Worm (Caenorhabditis elegans) whole organism, late embryonic: ENCODE results near the gene odd-1.

Experiments
- C38D4.7 ChIP-seq: fragments of 200-800 bp; sonication (Bioruptor generic); optimal IDR thresholded peaks from 2 replicates; lab custom pipeline; 2018; ENCODE audit warnings: mild to moderate bottlenecking, missing genetic modification characterization, moderate library complexity, missing compliant biosample characterization
- K02D7.2 ChIP-seq: sonication (generic microtip); optimal IDR thresholded peaks from 2 replicates; lab custom pipeline; 2017; ENCODE audit warnings: mild to moderate bottlenecking, missing genetic modification characterization, missing compliant biosample characterization
- K09A11.1 ChIP-seq: sonication (generic microtip); optimal IDR thresholded peaks from 2 replicates; lab custom pipeline; 2017; ENCODE audit warnings: antibody characterized with exemption, mild to moderate bottlenecking, missing genetic modification characterization, missing compliant biosample characterization; ENCODE audit not compliant: insufficient read depth
- T23F11.4 ChIP-seq: fragments of 200-800 bp; sonication (Bioruptor generic); optimal IDR thresholded peaks from 2 replicates; lab custom pipeline; 2018; ENCODE audit warnings: mild to moderate bottlenecking, missing genetic modification characterization, missing compliant biosample characterization
- Y22D7AL.16 ChIP-seq: sonication (generic microtip); optimal IDR thresholded peaks from 2 replicates; lab custom pipeline; 2016; ENCODE audit warnings: missing genetic modification characterization, missing compliant biosample characterization
- ahr-1 ChIP-seq: sonication (generic microtip); optimal IDR thresholded peaks from 2 replicates; lab custom pipeline; 2016; ENCODE audit warnings: missing genetic modification characterization, missing compliant biosample characterization
- ama-1 ChIP-seq: fragments of 150-350 bp; optimal IDR thresholded peaks from 2 replicates; lab custom pipeline; 2014
- ceh-14 ChIP-seq: sonication (generic microtip); optimal IDR thresholded peaks from 2 replicates; lab custom pipeline; 2016; ENCODE audit warnings: missing genotype, missing genetic modification characterization, missing compliant biosample characterization
- ceh-18 ChIP-seq: sonication (generic microtip); optimal IDR thresholded peaks from 2 replicates; lab custom pipeline; 2016; ENCODE audit warnings: missing genetic modification characterization, missing compliant biosample characterization
- ceh-2 ChIP-seq: sonication (generic microtip); optimal IDR thresholded peaks from 2 replicates; lab custom pipeline; 2016; ENCODE audit warnings: missing genotype, missing genetic modification characterization, missing compliant biosample characterization
- ceh-24 ChIP-seq: sonication (generic microtip); optimal IDR thresholded peaks from 2 replicates; lab custom pipeline; 2016; ENCODE audit warnings: mild to moderate bottlenecking, missing genetic modification characterization, missing compliant biosample characterization
- ceh-31 ChIP-seq: sonication (generic microtip); optimal IDR thresholded peaks from 2 replicates; lab custom pipeline; 2016; ENCODE audit warnings: missing genetic modification characterization, missing compliant biosample characterization
- ceh-45 ChIP-seq: fragments of 200-800 bp; sonication (Bioruptor generic); IDR thresholded peaks from 2 replicates; pipeline ENCODE4 v1.3.6; 2022; ENCODE audit warnings: missing genetic modification reagents, missing genetic modification characterization, missing compliant biosample characterization
- ceh-48 ChIP-seq: sonication (generic microtip); optimal IDR thresholded peaks from 2 replicates; lab custom pipeline; 2016; ENCODE audit warnings: missing genetic modification characterization, inconsistent platforms, missing compliant biosample characterization
- ceh-9 ChIP-seq: sonication (generic microtip); optimal IDR thresholded peaks from 2 replicates; lab custom pipeline; 2016; ENCODE audit warnings: mild to moderate bottlenecking, missing genetic modification characterization, inconsistent platforms, missing compliant biosample characterization
- che-1 ChIP-seq: sonication (generic microtip); optimal IDR thresholded peaks from 2 replicates; lab custom pipeline; 2016; ENCODE audit warnings: mild to moderate bottlenecking, missing genetic modification characterization, missing compliant biosample characterization
- dmd-4 ChIP-seq: sonication (generic microtip); optimal IDR thresholded peaks from 2 replicates; lab custom pipeline; 2016; ENCODE audit warnings: borderline replicate concordance, missing genetic modification characterization, missing compliant biosample characterization
- elt-2 ChIP-seq: sonication (generic microtip); optimal IDR thresholded peaks from 2 replicates; lab custom pipeline; 2016; ENCODE audit warnings: missing genetic modification reagents, missing genetic modification characterization, missing compliant biosample characterization
- elt-4 ChIP-seq: sonication (generic microtip); optimal IDR thresholded peaks from 2 replicates; lab custom pipeline; 2016; ENCODE audit warnings: missing genetic modification characterization, missing compliant biosample characterization
- ets-4 ChIP-seq: sonication (generic microtip); optimal IDR thresholded peaks from 2 replicates; lab custom pipeline; 2016; ENCODE audit warnings: missing genetic modification characterization, missing compliant biosample characterization
- fax-1 ChIP-seq: sonication (generic microtip); optimal IDR thresholded peaks from 2 replicates; lab custom pipeline; 2016; ENCODE audit warnings: missing genotype, missing genetic modification characterization, missing compliant biosample characterization
- gmeb-2 ChIP-seq: sonication (generic microtip); optimal IDR thresholded peaks from 2 replicates; lab custom pipeline; 2016; ENCODE audit warnings: missing genetic modification characterization, inconsistent platforms, missing compliant biosample characterization
- hlh-6 ChIP-seq: sonication (generic microtip); optimal IDR thresholded peaks from 2 replicates; lab custom pipeline; 2016; ENCODE audit warnings: missing genotype, missing genetic modification characterization, missing compliant biosample characterization
- hlh-8 ChIP-seq: sonication (generic microtip); optimal IDR thresholded peaks from 2 replicates; lab custom pipeline; 2016; ENCODE audit warnings: missing genotype, missing genetic modification characterization, missing compliant biosample characterization
- lin-11 ChIP-seq: fragments of 200-800 bp; sonication (Bioruptor generic); optimal IDR thresholded peaks from 2 replicates; lab custom pipeline; 2018; ENCODE audit warnings: mild to moderate bottlenecking, missing genetic modification characterization, missing compliant biosample characterization
- mec-3 ChIP-seq: sonication (generic microtip); optimal IDR thresholded peaks from 2 replicates; lab custom pipeline; 2016; ENCODE audit warnings: borderline replicate concordance, missing genetic modification characterization, missing compliant biosample characterization
- nfya-1 ChIP-seq: sonication (generic microtip); optimal IDR thresholded peaks from 2 replicates; lab custom pipeline; 2017; ENCODE audit warnings: missing genetic modification characterization, mild to moderate bottlenecking, missing compliant biosample characterization, antibody characterized with exemption, moderate library complexity
- nhr-11 ChIP-seq: fragments of 150-350 bp; optimal IDR thresholded peaks from 2 replicates; lab custom pipeline; 2014; ENCODE audit warnings: missing biosample characterization, missing genetic modification characterization
- nhr-232 ChIP-seq: sonication (generic microtip); optimal IDR thresholded peaks from 2 replicates; lab custom pipeline; 2016; ENCODE audit warnings: missing genetic modification characterization, missing compliant biosample characterization
- npax-4 ChIP-seq: sonication (generic microtip); optimal IDR thresholded peaks from 2 replicates; lab custom pipeline; 2016; ENCODE audit warnings: missing genetic modification characterization, missing compliant biosample characterization
- odd-2 ChIP-seq: sonication (generic microtip); optimal IDR thresholded peaks from 2 replicates; lab custom pipeline; 2017; ENCODE audit warnings: antibody characterized with exemption, mild to moderate bottlenecking, missing genetic modification characterization, missing compliant biosample characterization
- pax-1 ChIP-seq: fragments of 150-350 bp; optimal IDR thresholded peaks from 2 replicates; lab custom pipeline; 2014; ENCODE audit warnings: missing biosample characterization, missing genetic modification characterization
- pha-2 ChIP-seq: sonication (generic microtip); optimal IDR thresholded peaks from 2 replicates; lab custom pipeline; 2017; ENCODE audit warnings: mild to moderate bottlenecking, missing genetic modification characterization, missing compliant biosample characterization
- pha-4 ChIP-seq: fragments of 150-350 bp; optimal IDR thresholded peaks from 2 replicates; lab custom pipeline; 2018; ENCODE audit warnings: missing biosample characterization, missing genetic modification reagents, missing genetic modification characterization
- ref-2 ChIP-seq: sonication (generic microtip); optimal IDR thresholded peaks from 2 replicates; lab custom pipeline; 2016; ENCODE audit warnings: missing genetic modification characterization, missing compliant biosample characterization
- rnt-1 ChIP-seq: sonication (generic microtip); optimal IDR thresholded peaks from 2 replicates; lab custom pipeline; 2016; ENCODE audit warnings: missing genetic modification characterization, missing compliant biosample characterization
- sdc-2 ChIP-seq: sonication (generic microtip); optimal IDR thresholded peaks from 2 replicates; lab custom pipeline; 2016; ENCODE audit warnings: missing genotype, missing genetic modification characterization, missing compliant biosample characterization
- sox-4 ChIP-seq: sonication (generic microtip); optimal IDR thresholded peaks from 2 replicates; lab custom pipeline; 2017; ENCODE audit warnings: mild to moderate bottlenecking, missing genetic modification characterization, inconsistent platforms, missing compliant biosample characterization
- syd-9 ChIP-seq: sonication (generic microtip); optimal IDR thresholded peaks from 2 replicates; lab custom pipeline; 2016; ENCODE audit warnings: mild to moderate bottlenecking, missing genetic modification characterization, moderate library complexity, missing compliant biosample characterization
- tbx-2 ChIP-seq: sonication (generic microtip); optimal IDR thresholded peaks from 2 replicates; lab custom pipeline; 2016; ENCODE audit warnings: missing genetic modification characterization, missing compliant biosample characterization
- tbx-7 ChIP-seq: sonication (generic microtip); optimal IDR thresholded peaks from 2 replicates; lab custom pipeline; 2016; ENCODE audit warnings: missing genotype, missing genetic modification characterization, missing compliant biosample characterization
- zip-5 ChIP-seq: sonication (generic microtip); optimal IDR thresholded peaks from 2 replicates; lab custom pipeline; 2016; ENCODE audit warnings: missing genetic modification characterization, missing compliant biosample characterization
- ztf-16 ChIP-seq: sonication (generic microtip); optimal IDR thresholded peaks from 2 replicates; lab custom pipeline; 2017; ENCODE audit warnings: missing genetic modification characterization, missing compliant biosample characterization

odd-1 gene

ce11 chrIII:7106854-7107253 is 1.3 kb upstream of the odd-1 start:
- TF ChIP-seq nhr-232 (tag; lab: Kevin White, UChicago) (no peak), nfya-1 (tag; lab: Kevin White, UChicago) (no peak), ceh-2 (no peak), ceh-48 (tag; lab: Kevin White, UChicago) (no peak), mec-3 (tag; lab: Kevin White, UChicago) (no peak), ceh-9 (tag; lab: Kevin White, UChicago) (no peak), che-1 (no peak), pha-4 (tag; lab: Kevin White, UChicago) (no peak), hlh-8 (no peak), ceh-31 (no peak), C38D4.7 (no peak)

- TF ChIP-seq elt-2 (tag; lab: Kevin White, UChicago) (no peak), tbx-2 (no peak), rnt-1 (tag; lab: Kevin White, UChicago) (no peak), fax-1 (no peak), elt-4 (tag; lab: Kevin White, UChicago) (no peak), sox-4 (no peak), pha-2 (tag; lab: Kevin White, UChicago) (no peak), mec-3 (tag; lab: Kevin White, UChicago) (no peak), ahr-1 (tag; lab: Kevin White, UChicago) (no peak), nhr-11 (no peak), C38D4.7 (no peak), ceh-31 (no peak)
Measured at ce11 chrIII:7111793-7112192, 3.7 kb downstream of the odd-1 start, which contains the start of gene B0280.7. Gene B0280.7, minus strand, starts transcription at chrIII:7111893.

DNA sequence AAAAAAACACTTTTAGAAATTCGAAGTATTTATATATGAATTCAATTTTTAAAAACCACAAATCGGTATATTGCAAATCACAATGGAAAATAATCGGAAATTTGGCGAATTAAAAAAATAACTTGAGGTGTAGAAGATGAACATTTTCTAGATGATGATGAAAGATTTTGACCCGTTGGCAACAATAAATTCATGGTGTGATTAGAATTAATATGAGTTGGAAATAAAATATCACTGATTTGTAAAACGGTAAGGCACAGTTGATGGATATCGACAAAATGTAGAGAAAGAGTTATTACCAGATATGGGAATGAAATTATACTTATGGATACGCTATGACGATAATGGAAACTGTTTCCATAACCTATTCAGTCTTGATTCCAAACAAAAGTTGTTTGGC is 4.2 kb downstream of the odd-1 start:
- TF ChIP-seq ama-1 (lab: Kevin White, UChicago) (no peak), npax-4 (tag; lab: Kevin White, UChicago) (no peak), nfya-1 (tag; lab: Kevin White, UChicago) (no peak), hlh-6 (tag; lab: Kevin White, UChicago) (no peak), ceh-24 (tag; lab: Kevin White, UChicago) (no peak), gmeb-2 (tag; lab: Kevin White, UChicago) (no peak), pax-1 (tag; lab: Kevin White, UChicago) (no peak), odd-2 (no peak), ceh-14 (tag; lab: Kevin White, UChicago) (no peak), lin-11 (no peak), Y22D7AL.16 (tag; lab: Kevin White, UChicago) (no peak)

DNA sequence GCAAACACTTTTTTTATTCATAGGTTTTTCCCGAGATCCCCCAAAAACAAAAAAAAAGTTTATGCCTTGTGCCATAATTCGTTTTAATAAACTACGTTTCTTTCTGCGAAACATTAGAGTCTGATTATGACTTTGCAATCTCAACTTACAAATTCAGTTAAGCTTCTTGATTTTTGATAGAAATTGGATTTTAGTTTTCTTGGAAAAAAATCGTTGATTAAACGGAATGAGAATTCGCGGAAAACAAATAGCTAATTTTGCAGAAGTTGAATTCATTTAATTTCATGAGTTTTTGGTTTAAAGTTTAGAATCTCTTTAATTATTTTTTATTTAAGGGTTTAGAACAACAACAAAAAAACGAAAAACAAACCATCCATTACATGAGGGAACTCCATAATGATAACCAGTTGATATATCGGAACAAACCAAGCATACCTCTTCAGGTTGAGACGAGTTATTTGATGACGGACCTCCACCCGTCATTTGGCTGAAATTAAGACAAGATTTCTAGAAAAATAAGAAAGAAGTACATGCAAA is 6.9 kb downstream of the odd-1 start, which contains the start of gene nhr-10:
Gene nhr-10, minus strand, starts transcription at position 487 of the 537 bp plus-strand sequence.
- TF ChIP-seq fax-1 = no peak
- TF ChIP-seq ceh-45 (GFP tag; lab: Robert Waterston, UW) = no peak
- TF ChIP-seq ahr-1 (tag; lab: Kevin White, UChicago) = no peak
- no peak for TF ChIP-seq ref-2
- no peak for TF ChIP-seq ceh-48 (tag; lab: Kevin White, UChicago)
- TF ChIP-seq mec-3 (tag; lab: Kevin White, UChicago) = no peak
- TF ChIP-seq ceh-18 (tag; lab: Kevin White, UChicago) = no peak
- no peak for TF ChIP-seq nhr-11

ce11 chrIII:7116615-7117252 is 8.6 kb downstream of the odd-1 start:
- TF ChIP-seq ceh-45 (GFP tag; lab: Robert Waterston, UW) (no peak), ceh-48 (tag; lab: Kevin White, UChicago) (no peak), zip-5 (tag; lab: Kevin White, UChicago) (no peak), T23F11.4 (GFP tag; lab: Kevin White, UChicago) (no peak), ref-2 (peak; percentile 27), hlh-6 (tag; lab: Kevin White, UChicago) (no peak), fax-1 (no peak), K09A11.1 (tag; lab: Kevin White, UChicago) (no peak), tbx-7 (tag; lab: Kevin White, UChicago) (no peak), K02D7.2 (tag; lab: Kevin White, UChicago) (no peak), nhr-11 (no peak), dmd-4 (tag; lab: Kevin White, UChicago) (no peak), ztf-16 (tag; lab: Kevin White, UChicago) (no peak), syd-9 (no peak), che-1 (no peak), nhr-232 (tag; lab: Kevin White, UChicago) (no peak), nfya-1 (tag; lab: Kevin White, UChicago) (peak; percentile 61), sdc-2 (tag; lab: Kevin White, UChicago) (no peak), ceh-2 (no peak), ets-4 (no peak)
